Worm (Caenorhabditis elegans) whole organism, early embryonic: ENCODE results near the gene npp-23.

Experiments
- B0310.2 ChIP-seq: sonication (generic microtip); optimal IDR thresholded peaks from 2 replicates; lab custom pipeline; 2016; ENCODE audit warnings: mild to moderate bottlenecking, missing genetic modification characterization, missing compliant biosample characterization
- F13C5.2 ChIP-seq: sonication (generic microtip); optimal IDR thresholded peaks from 2 replicates; lab custom pipeline; 2017; ENCODE audit warnings: mild to moderate bottlenecking, missing genetic modification characterization, inconsistent platforms, missing compliant biosample characterization
- aly-1 ChIP-seq: sonication (generic microtip); optimal IDR thresholded peaks from 2 replicates; lab custom pipeline; 2016; ENCODE audit warnings: missing genetic modification characterization, missing compliant biosample characterization
- ama-1 ChIP-seq: fragments of 150-350 bp; optimal IDR thresholded peaks from 2 replicates; lab custom pipeline; 2014
- ceh-36 ChIP-seq: sonication (generic microtip); optimal IDR thresholded peaks from 2 replicates; lab custom pipeline; 2016; ENCODE audit warnings: missing genetic modification characterization, inconsistent platforms, missing compliant biosample characterization
- flt-1 ChIP-seq: fragments of 200-800 bp; sonication (Bioruptor generic); IDR thresholded peaks from 2 replicates; pipeline ENCODE4 v1.3.6; 2022; ENCODE audit warnings: missing genetic modification characterization, missing compliant biosample characterization
- hnd-1 ChIP-seq: sonication (generic microtip); optimal IDR thresholded peaks from 2 replicates; lab custom pipeline; 2016; ENCODE audit warnings: missing genetic modification characterization, missing compliant biosample characterization
- pes-1 ChIP-seq: fragments of 200-800 bp; sonication (Bioruptor generic); IDR thresholded peaks from 2 replicates; pipeline ENCODE4 v1.3.6; 2022; ENCODE audit warnings: missing genetic modification reagents, missing genetic modification characterization, missing compliant biosample characterization
- scrt-1 ChIP-seq: fragments of 200-800 bp; sonication (Bioruptor generic); IDR thresholded peaks from 2 replicates; pipeline ENCODE4 v1.3.6; 2022; ENCODE audit warnings: missing genetic modification characterization, missing compliant biosample characterization
- sea-1 ChIP-seq: fragments of 200-800 bp; sonication (Bioruptor generic); conservative IDR thresholded peaks from 2 replicates; pipeline ENCODE4 v1.3.6; 2022; ENCODE audit warnings: missing genetic modification characterization, missing compliant biosample characterization
- tbx-11 ChIP-seq: fragments of 200-800 bp; sonication (Bioruptor generic); IDR thresholded peaks from 2 replicates; pipeline ENCODE4 v1.3.6; 2022; ENCODE audit warnings: missing genetic modification characterization, missing compliant biosample characterization

DNA sequence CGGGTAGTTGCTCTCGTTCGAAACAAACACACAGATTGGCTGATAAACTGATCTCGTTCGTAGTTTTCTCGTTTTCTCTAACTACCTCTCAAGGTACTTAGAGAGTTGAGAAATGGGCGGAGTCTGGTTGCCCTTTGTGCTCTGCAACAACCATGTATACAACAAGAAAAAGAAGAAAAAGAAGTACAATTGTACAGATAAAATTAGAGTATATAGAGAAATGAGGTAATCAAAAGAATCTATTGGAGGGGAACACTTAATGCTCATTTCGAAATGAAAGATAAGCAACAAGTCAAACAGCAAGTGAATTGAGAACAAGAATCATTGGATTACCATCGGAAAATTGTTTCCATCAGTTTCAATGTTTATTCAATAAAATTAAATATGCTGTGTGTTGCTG, 4.1 kb downstream of the npp-23 start, which contains the start of gene C09G9.1:
- TF ChIP-seq ama-1 (lab: Kevin White, UChicago) = no peak
- no peak for TF ChIP-seq scrt-1 (GFP tag; lab: Robert Waterston, UW)
- no peak for TF ChIP-seq flt-1 (GFP tag; lab: Robert Waterston, UW)
- no peak for TF ChIP-seq tbx-11 (GFP tag; lab: Robert Waterston, UW)
- no peak for TF ChIP-seq F13C5.2 (tag; lab: Kevin White, UChicago)
- no peak for TF ChIP-seq sea-1 (GFP tag; lab: Robert Waterston, UW)
- no peak for TF ChIP-seq pes-1 (GFP tag; lab: Robert Waterston, UW)
- no peak for TF ChIP-seq ceh-36 (tag; lab: Kevin White, UChicago)
- TF ChIP-seq hnd-1 (tag; lab: Kevin White, UChicago) = no peak
- TF ChIP-seq aly-1 (tag; lab: Kevin White, UChicago) = no peak
- TF ChIP-seq B0310.2 (tag; lab: Kevin White, UChicago) = no peak
